Fruit fly (Drosophila melanogaster): ENCODE data around the gene CG12056.

CG12056 gene

dm6 chrX:9192429-9192828, at the start of gene CG12056:
TSS of gene CG12056 (plus strand) at chrX:9192669.
- no peak for TF ChIP-seq CG17801 (GFP tag; optimal IDR thresholded peaks at IDR 0.05; ENCODE audit: partially characterized antibody)

- TF ChIP-seq CG17801 (GFP tag; optimal IDR thresholded peaks at IDR 0.05; ENCODE audit: partially characterized antibody), result peak; percentile 26
These were observed 43.4 kb upstream of the CG12056 start, which contains the start of the genes fh and Bap111 for dm6 chrX:9148989-9149522. TSS of gene fh (minus strand) at chrX:9149071. TSS of gene Bap111 (plus strand) at chrX:9149309.

dm6 chrX:9152127-9152598, 40.3 kb upstream of the CG12056 start:
- peak; percentile 91 for TF ChIP-seq CG17801 (GFP tag; optimal IDR thresholded peaks at IDR 0.05; ENCODE audit: partially characterized antibody)

dm6 chrX:9155134-9155533, 37.3 kb upstream of the CG12056 start:
- TF ChIP-seq CG17801 (GFP tag; optimal IDR thresholded peaks at IDR 0.05; ENCODE audit: partially characterized antibody), result peak; percentile 8

- peak; percentile 78 for TF ChIP-seq CG17801 (GFP tag; optimal IDR thresholded peaks at IDR 0.05; ENCODE audit: partially characterized antibody)
These were observed 36.6 kb upstream of the CG12056 start for dm6 chrX:9155715-9156387.

- no peak for TF ChIP-seq CG17801 (GFP tag; optimal IDR thresholded peaks at IDR 0.05; ENCODE audit: partially characterized antibody)
These were observed 36.1 kb upstream of the CG12056 start, which contains the start of gene His3.3B for dm6 chrX:9156388-9156823. TSS of gene His3.3B (minus strand) at chrX:9156669.

- TF ChIP-seq CG17801 (GFP tag; optimal IDR thresholded peaks at IDR 0.05; ENCODE audit: partially characterized antibody), result no peak
These were observed 34.1 kb upstream of the CG12056 start, which contains the start of the genes Ost48 and Dlip1 for dm6 chrX:9158366-9158765. TSS of gene Ost48 (minus strand) at chrX:9158515. TSS of gene Dlip1 (plus strand) at chrX:9158622.

- TF ChIP-seq CG17801 (GFP tag; optimal IDR thresholded peaks at IDR 0.05; ENCODE audit: partially characterized antibody), result peak; percentile 41
These were observed 32.7 kb upstream of the CG12056 start, which contains the start of gene NdufA3 for dm6 chrX:9159736-9160135. TSS of gene NdufA3 (minus strand) at chrX:9160052.

- no peak for TF ChIP-seq CG17801 (GFP tag; optimal IDR thresholded peaks at IDR 0.05; ENCODE audit: partially characterized antibody)
These were observed 30.6 kb upstream of the CG12056 start, which contains the start of the genes Zpr1 and CG44532 for dm6 chrX:9161912-9162311. TSS of gene Zpr1 (minus strand) at chrX:9162090. TSS of gene CG44532 (plus strand) at chrX:9162092.

- peak; percentile 74 for TF ChIP-seq CG17801 (GFP tag; optimal IDR thresholded peaks at IDR 0.05; ENCODE audit: partially characterized antibody)
These were observed 29.4 kb upstream of the CG12056 start, which contains the start of gene mei-P26 for dm6 chrX:9163110-9163509. TSS of gene mei-P26 (plus strand) at chrX:9163255.

- peak; percentile 67 for TF ChIP-seq CG17801 (GFP tag; optimal IDR thresholded peaks at IDR 0.05; ENCODE audit: partially characterized antibody)
These were observed 28.6 kb upstream of the CG12056 start for dm6 chrX:9163645-9164509.

dm6 chrX:9164510-9165506, 27.7 kb upstream of the CG12056 start:
- no peak for TF ChIP-seq CG17801 (GFP tag; optimal IDR thresholded peaks at IDR 0.05; ENCODE audit: partially characterized antibody)

dm6 chrX:9168273-9168672, 24.2 kb upstream of the CG12056 start:
- TF ChIP-seq CG17801 (GFP tag; optimal IDR thresholded peaks at IDR 0.05; ENCODE audit: partially characterized antibody), result no peak

- TF ChIP-seq CG17801 (GFP tag; optimal IDR thresholded peaks at IDR 0.05; ENCODE audit: partially characterized antibody), result no peak
These were observed 5.0 kb upstream of the CG12056 start for dm6 chrX:9187429-9187828.
